Fruit fly (Drosophila melanogaster) whole organism, embryonic: ENCODE measurements around the gene CG44355.

Experiments
- Adf1 ChIP-seq: fragments of 200-800 bp; sonication (Bioruptor generic); IDR thresholded peaks from 2 replicates; pipeline ENCODE4 v1.3.6; 2022; ENCODE audit warnings: missing biosample characterization, missing genetic modification characterization
- CG11247 ChIP-seq: fragments of 200-800 bp; sonication (Bioruptor generic); IDR thresholded peaks from 2 replicates; pipeline ENCODE4 v1.3.6; 2022; ENCODE audit warnings: missing biosample characterization, missing genetic modification characterization
- CG13123 ChIP-seq: fragments of 200-800 bp; sonication (Bioruptor generic); optimal IDR thresholded peaks from 2 replicates; lab custom pipeline; 2016; ENCODE audit warnings: missing biosample characterization, missing genetic modification characterization
- CG1602 ChIP-seq: fragments of 200-800 bp; sonication (Bioruptor generic); optimal IDR thresholded peaks from 3 replicates; lab custom pipeline; 2016; ENCODE audit warnings: missing biosample characterization, missing genetic modification characterization
- CG17186 ChIP-seq: fragments of 200-800 bp; sonication (Bioruptor generic); optimal IDR thresholded peaks from 3 replicates; lab custom pipeline; 2017; ENCODE audit warnings: missing biosample characterization, missing genetic modification reagents, missing genetic modification characterization
- CG17385 ChIP-seq: fragments of 200-800 bp; sonication (Bioruptor generic); optimal IDR thresholded peaks from 3 replicates; lab custom pipeline; 2018; ENCODE audit warnings: missing biosample characterization, mild to moderate bottlenecking, missing genetic modification characterization
- CG18476 ChIP-seq: fragments of 200-800 bp; sonication (Bioruptor generic); optimal IDR thresholded peaks from 2 replicates; lab custom pipeline; 2016; ENCODE audit warnings: missing biosample characterization, mild to moderate bottlenecking, missing genetic modification characterization
- CG2712 ChIP-seq: fragments of 200-800 bp; optimal IDR thresholded peaks from 3 replicates; lab custom pipeline; 2019; ENCODE audit warnings: missing biosample characterization, mild to moderate bottlenecking, missing genetic modification characterization, moderate library complexity
- CG3281 ChIP-seq: fragments of 200-800 bp; sonication (Bioruptor generic); optimal IDR thresholded peaks from 3 replicates; lab custom pipeline; 2017; ENCODE audit warnings: missing biosample characterization, mild to moderate bottlenecking, missing genetic modification characterization
- CG34224 ChIP-seq: fragments of 200-800 bp; sonication (Bioruptor generic); IDR thresholded peaks from 3 replicates; pipeline ENCODE4 v1.3.6; 2022; ENCODE audit warnings: missing biosample characterization, missing genetic modification characterization; ENCODE audit not compliant: partially characterized antibody
- CG3847 ChIP-seq: fragments of 200-800 bp; sonication (Bioruptor generic); IDR thresholded peaks from 2 replicates; pipeline ENCODE4 v1.3.6; 2022; ENCODE audit warnings: missing biosample characterization, missing genetic modification characterization
- CG5180 ChIP-seq: fragments of 200-800 bp; sonication (Bioruptor generic); optimal IDR thresholded peaks from 3 replicates; lab custom pipeline; 2017; ENCODE audit warnings: missing biosample characterization, missing genetic modification characterization, mild to moderate bottlenecking, moderate library complexity, missing genetic modification reagents
- CG9876 ChIP-seq: fragments of 200-800 bp; sonication (Bioruptor generic); optimal IDR thresholded peaks from 2 replicates; lab custom pipeline; 2016; ENCODE audit warnings: missing biosample characterization, missing genetic modification characterization
- D19A ChIP-seq: fragments of 200-800 bp; optimal IDR thresholded peaks from 3 replicates; lab custom pipeline; 2019; ENCODE audit warnings: missing biosample characterization, mild to moderate bottlenecking, missing genetic modification characterization, moderate library complexity
- Dbx ChIP-seq: fragments of 200-800 bp; sonication (Bioruptor generic); IDR thresholded peaks from 3 replicates; pipeline ENCODE4 v1.3.6; 2022; ENCODE audit warnings: missing biosample characterization, missing genetic modification characterization
- GATAe ChIP-seq: fragments of 200-800 bp; sonication (Bioruptor generic); conservative IDR thresholded peaks from 2 replicates; pipeline ENCODE4 v1.3.6; 2022; ENCODE audit warnings: missing biosample characterization, missing genetic modification characterization
- Hand ChIP-seq: fragments of 200-800 bp; sonication (Bioruptor generic); optimal IDR thresholded peaks from 2 replicates; lab custom pipeline; 2017; ENCODE audit warnings: mild to moderate bottlenecking, missing biosample characterization, missing genetic modification reagents, missing genetic modification characterization
- Med ChIP-seq: fragments of 200-800 bp; sonication (Bioruptor generic); peaks from one replicate; lab custom pipeline; 2016; ENCODE audit warnings: missing biosample characterization, missing genetic modification characterization, mild to moderate bottlenecking, inconsistent platforms, moderate library complexity
- ab ChIP-seq: fragments of 200-800 bp; sonication (Bioruptor generic); optimal IDR thresholded peaks from 2 replicates; lab custom pipeline; 2016; ENCODE audit warnings: missing biosample characterization, missing genetic modification characterization
- bbx ChIP-seq: fragments of 200-800 bp; sonication (Bioruptor generic); IDR thresholded peaks from 2 replicates; pipeline ENCODE4 v1.3.6; 2022; ENCODE audit warnings: missing biosample characterization, missing genetic modification characterization; ENCODE audit not compliant: partially characterized antibody
- br ChIP-seq: fragments of >200 bp; optimal IDR thresholded peaks from 2 replicates; lab custom pipeline; 2017
- caup ChIP-seq: fragments of 200-800 bp; sonication (Bioruptor generic); optimal IDR thresholded peaks from 3 replicates; lab custom pipeline; 2017; ENCODE audit warnings: missing biosample characterization, mild to moderate bottlenecking, missing genetic modification characterization, moderate library complexity; ENCODE audit not compliant: severe bottlenecking
- insv ChIP-seq, 2 experiments: fragments of 200-800 bp; sonication (Bioruptor generic); optimal IDR thresholded peaks; 3 replicates each; lab custom pipeline; 2016 to 2018; ENCODE audit warnings: missing biosample characterization in 2 of 2, missing genetic modification characterization in 2 of 2
- kah ChIP-seq: fragments of 200-800 bp; sonication (Bioruptor generic); optimal IDR thresholded peaks from 2 replicates; lab custom pipeline; 2018; ENCODE audit warnings: missing biosample characterization, mild to moderate bottlenecking, missing genetic modification characterization
- mld ChIP-seq: fragments of 200-800 bp; sonication (Bioruptor generic); IDR thresholded peaks from 3 replicates; pipeline ENCODE4 v1.3.6; 2022; ENCODE audit warnings: missing biosample characterization, missing genetic modification characterization; ENCODE audit not compliant: partially characterized antibody
- pum ChIP-seq: fragments of 200-800 bp; sonication (Bioruptor generic); optimal IDR thresholded peaks from 2 replicates; lab custom pipeline; 2016; ENCODE audit warnings: missing biosample characterization, missing genetic modification characterization
- row ChIP-seq: fragments of 200-800 bp; sonication (Bioruptor generic); IDR thresholded peaks from 3 replicates; pipeline ENCODE4 v1.3.6; 2022; ENCODE audit warnings: missing biosample characterization, missing genetic modification characterization
- scrt ChIP-seq: fragments of 200-800 bp; sonication (Bioruptor generic); optimal IDR thresholded peaks from 2 replicates; lab custom pipeline; 2018; ENCODE audit warnings: missing biosample characterization, mild to moderate bottlenecking, missing genetic modification characterization, moderate library complexity
- seq ChIP-seq: fragments of 200-800 bp; sonication (Bioruptor generic); IDR thresholded peaks from 2 replicates; pipeline ENCODE4 v1.3.6; 2022; ENCODE audit warnings: missing biosample characterization, missing genetic modification characterization
- shn ChIP-seq: fragments of 200-800 bp; sonication (Bioruptor generic); optimal IDR thresholded peaks from 3 replicates; lab custom pipeline; 2016; ENCODE audit warnings: missing biosample characterization, missing genetic modification characterization
- sim ChIP-seq: fragments of 200-800 bp; sonication (Bioruptor generic); IDR thresholded peaks from 2 replicates; pipeline ENCODE4 v1.3.6; 2022; ENCODE audit warnings: missing biosample characterization, missing genetic modification characterization
- sr ChIP-seq: fragments of 200-800 bp; sonication (Bioruptor generic); IDR thresholded peaks from 3 replicates; pipeline ENCODE4 v1.3.6; 2022; ENCODE audit warnings: missing biosample characterization, missing genetic modification characterization
- tin ChIP-seq: fragments of 200-800 bp; sonication (Bioruptor generic); optimal IDR thresholded peaks from 3 replicates; lab custom pipeline; 2016; ENCODE audit warnings: missing biosample characterization, missing genetic modification characterization
- ttk ChIP-seq: fragments of 200-800 bp; sonication (Bioruptor generic); IDR thresholded peaks from 2 replicates; pipeline ENCODE4 v2.1.2; 2022; ENCODE audit warnings: missing biosample characterization, missing genetic modification characterization
- vnd ChIP-seq: fragments of 200-800 bp; sonication (Bioruptor generic); IDR thresholded peaks from 3 replicates; pipeline ENCODE4 v1.3.6; 2022; ENCODE audit warnings: missing biosample characterization, missing genetic modification characterization; ENCODE audit not compliant: partially characterized antibody
- wor ChIP-seq: fragments of 200-800 bp; sonication (Bioruptor generic); IDR thresholded peaks from 2 replicates; pipeline ENCODE4 v1.3.6; 2022; ENCODE audit warnings: missing biosample characterization, missing genetic modification characterization
- z ChIP-seq: fragments of 200-800 bp; sonication (Bioruptor generic); IDR thresholded peaks from 3 replicates; pipeline ENCODE4 v1.3.6; 2022; ENCODE audit warnings: missing biosample characterization, missing genetic modification characterization
- zen2 ChIP-seq: fragments of 200-800 bp; sonication (Bioruptor generic); IDR thresholded peaks from 3 replicates; pipeline ENCODE4 v1.3.6; 2022; ENCODE audit warnings: missing biosample characterization, missing genetic modification characterization; ENCODE audit not compliant: partially characterized antibody
- zfh2 ChIP-seq: fragments of 200-800 bp; sonication (Bioruptor generic); optimal IDR thresholded peaks from 2 replicates; lab custom pipeline; 2016; ENCODE audit warnings: missing biosample characterization, missing genetic modification characterization

The CG44355 gene

dm6 chr3L:12350307-12350706 lies 39.7 kb downstream of the CG44355 start (continued):
- TF ChIP-seq seq (GFP tag; lab: Robert Waterston, UW), result no peak
- no peak for TF ChIP-seq wor (GFP tag; lab: Robert Waterston, UW)
- TF ChIP-seq CG13123, result no peak
- TF ChIP-seq Adf1 (GFP tag; lab: Robert Waterston, UW), result no peak
- no peak for TF ChIP-seq tin (GFP tag; lab: Kevin White, UChicago)
- no peak for TF ChIP-seq CG1602 (GFP tag; lab: Kevin White, UChicago)
- no peak for TF ChIP-seq bbx (GFP tag; lab: Robert Waterston, UW)
- TF ChIP-seq z, result no peak
- TF ChIP-seq Med (GFP tag; lab: Kevin White, UChicago), result peak; percentile 90
- no peak for TF ChIP-seq GATAe (GFP tag; lab: Robert Waterston, UW)
- no peak for TF ChIP-seq CG3847 (GFP tag; lab: Robert Waterston, UW)
- peak; percentile 57 for TF ChIP-seq CG3281 (GFP tag; lab: Kevin White, UChicago)
- peak; percentile 49; the same call in 1 of the 2 replicates for TF ChIP-seq CG11247 (GFP tag; lab: Robert Waterston, UW)
- no peak for TF ChIP-seq sim (GFP tag; lab: Robert Waterston, UW)
- TF ChIP-seq pum (GFP tag; lab: Kevin White, UChicago), result no peak
- no peak for TF ChIP-seq vnd (GFP tag; lab: Robert Waterston, UW)
- no peak for TF ChIP-seq row (GFP tag; lab: Robert Waterston, UW)
- no peak for TF ChIP-seq kah (GFP tag; lab: Kevin White, UChicago)
- no peak for TF ChIP-seq CG34224 (GFP tag; lab: Robert Waterston, UW)
- TF ChIP-seq zfh2 (GFP tag; lab: Kevin White, UChicago), result no peak
- no peak for TF ChIP-seq CG9876
- no peak for TF ChIP-seq ab (GFP tag; lab: Kevin White, UChicago)
- TF ChIP-seq br (lab: Kevin White, UChicago), result no peak
- no peak for TF ChIP-seq sr (GFP tag; lab: Robert Waterston, UW)
- no peak for TF ChIP-seq shn (GFP tag; lab: Kevin White, UChicago)
- TF ChIP-seq Hand, result no peak
- TF ChIP-seq insv (GFP tag; optimal IDR thresholded peaks at IDR 0.05; lab: Kevin White, UChicago), result no peak
- no peak for TF ChIP-seq CG17385 (GFP tag; lab: Kevin White, UChicago)

DNA sequence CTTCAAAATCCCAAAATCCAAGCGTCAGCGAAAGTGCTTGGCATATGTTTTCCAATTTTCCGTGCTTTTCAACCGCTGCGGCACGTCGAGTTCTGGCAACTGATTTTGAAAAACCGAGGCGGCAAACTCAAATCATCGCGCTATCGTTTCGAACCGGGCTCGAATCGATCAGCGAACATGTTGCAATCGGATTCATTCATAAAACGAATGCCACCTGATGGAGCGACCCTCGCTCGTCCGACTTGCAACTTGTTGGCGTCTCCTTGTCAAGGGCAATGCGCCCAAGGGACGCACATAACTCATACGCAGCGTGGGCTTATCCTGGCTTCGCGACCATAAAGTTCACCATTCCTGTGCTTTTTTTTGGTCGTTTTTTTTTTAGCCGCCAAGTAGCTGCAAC lies 40.8 kb downstream of the CG44355 start, which contains the start of gene CrzR:
Gene CrzR, minus strand, starts transcription at position 105 of the 400 bp plus-strand sequence.
- TF ChIP-seq mld (no peak), scrt (GFP tag; lab: Kevin White, UChicago) (peak; percentile 54), CG18476 (GFP tag; lab: Kevin White, UChicago) (peak; percentile 48), Dbx (0 out of 3 replicates have a peak, but pooled peaks have one; percentile 11), CG5180 (peak; percentile 97), D19A (tag; lab: Kevin White, UChicago) (no peak), caup (GFP tag; lab: Kevin White, UChicago) (no peak), CG17186 (GFP tag; lab: Kevin White, UChicago) (no peak), CG2712 (no peak), zen2 (GFP tag; lab: Robert Waterston, UW) (0 out of 3 replicates have a peak, but pooled peaks have one; percentile 31), ttk (GFP tag; lab: Robert Waterston, UW) (0 out of 2 replicates have a peak, but pooled peaks have one; percentile 8)
